Fruit fly (Drosophila melanogaster): ENCODE results near the gene Acp32CD.

DNA sequence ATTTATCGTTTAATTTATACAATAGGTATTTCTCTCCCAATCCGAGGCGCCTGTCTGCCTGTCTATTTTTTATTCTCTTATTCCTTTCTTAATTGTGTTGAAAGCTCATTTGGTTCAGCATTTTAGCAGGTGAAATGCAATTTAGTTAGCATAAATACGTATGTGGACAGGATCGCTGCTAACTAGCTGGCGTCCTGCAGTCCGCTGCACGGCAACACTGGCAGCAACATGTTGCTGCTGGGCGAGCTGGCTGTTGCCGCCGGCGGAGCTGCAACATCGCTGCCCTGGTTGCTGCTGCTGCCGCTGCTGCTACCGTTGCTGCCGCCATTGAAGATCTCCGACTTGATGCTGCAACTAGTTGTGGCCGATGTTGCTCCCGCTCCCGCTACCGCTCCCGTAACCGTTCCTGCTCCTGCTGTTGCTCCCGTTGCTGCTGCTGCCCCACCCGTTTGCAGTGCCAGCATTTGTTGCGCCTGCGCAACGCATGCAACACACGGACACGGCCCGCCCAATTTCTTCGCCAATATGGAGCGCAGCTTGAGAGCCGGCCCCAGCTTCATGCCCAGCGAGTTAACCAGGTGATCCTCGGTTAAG, 1.3 kb upstream of the Acp32CD start:
- TF ChIP-seq psq (optimal IDR thresholded peaks at IDR 0.05) (no peak), Sin3A (optimal IDR thresholded peaks at IDR 0.05) (no peak)
